Worm (Caenorhabditis elegans) whole organism, L2 larva: Measurements from ENCODE around the gene B0303.7.

Experiments used
- C34F6.9 ChIP-seq: fragments of 150-350 bp; optimal IDR thresholded peaks from 2 replicates; lab custom pipeline; 2014; ENCODE audit warnings: missing biosample characterization, missing genetic modification characterization
- F13H6.1 ChIP-seq: sonication (generic microtip); optimal IDR thresholded peaks from 2 replicates; lab custom pipeline; 2016; ENCODE audit warnings: missing genetic modification characterization, missing compliant biosample characterization
- R02D3.7 ChIP-seq: fragments of 150-350 bp; optimal IDR thresholded peaks from 2 replicates; lab custom pipeline; 2014; ENCODE audit warnings: missing biosample characterization, missing genetic modification characterization
- Y55F3AM.14 ChIP-seq: fragments of 200-800 bp; sonication (Bioruptor generic); optimal IDR thresholded peaks from 2 replicates; lab custom pipeline; 2018; ENCODE audit warnings: mild to moderate bottlenecking, missing genetic modification characterization, missing compliant biosample characterization
- alr-1 ChIP-seq: fragments of 150-350 bp; optimal IDR thresholded peaks from 2 replicates; lab custom pipeline; 2014; ENCODE audit warnings: missing biosample characterization, missing genetic modification characterization
- aly-2 ChIP-seq: fragments of 150-350 bp; optimal IDR thresholded peaks from 2 replicates; lab custom pipeline; 2014; ENCODE audit warnings: missing biosample characterization, missing genetic modification characterization
- ama-1 ChIP-seq: fragments of 150-350 bp; optimal IDR thresholded peaks from 2 replicates; lab custom pipeline; 2018; ENCODE audit warnings: inconsistent platforms
- blmp-1 ChIP-seq: sonication (generic microtip); optimal IDR thresholded peaks from 2 replicates; lab custom pipeline; 2017; ENCODE audit warnings: missing genetic modification characterization, mild to moderate bottlenecking, missing compliant biosample characterization, antibody characterized with exemption, moderate library complexity; ENCODE audit not compliant: insufficient read depth
- ceh-16 ChIP-seq: fragments of 150-350 bp; optimal IDR thresholded peaks from 2 replicates; lab custom pipeline; 2014; ENCODE audit warnings: missing biosample characterization, missing genetic modification characterization
- ceh-82 ChIP-seq: fragments of 150-350 bp; optimal IDR thresholded peaks from 2 replicates; lab custom pipeline; 2014; ENCODE audit warnings: missing biosample characterization, missing genetic modification characterization
- crh-2 ChIP-seq: sonication (generic microtip); optimal IDR thresholded peaks from 2 replicates; lab custom pipeline; 2017; ENCODE audit warnings: missing biosample characterization, missing genetic modification characterization
- dmd-4 ChIP-seq: sonication (generic microtip); optimal IDR thresholded peaks from 2 replicates; lab custom pipeline; 2017; ENCODE audit warnings: missing biosample characterization, missing genetic modification characterization
- egl-27 ChIP-seq: sonication (generic microtip); optimal IDR thresholded peaks from 3 replicates; lab custom pipeline; 2017; ENCODE audit warnings: missing biosample characterization, missing genetic modification reagents, missing genetic modification characterization
- elt-1 ChIP-seq: fragments of 150-350 bp; optimal IDR thresholded peaks from 2 replicates; lab custom pipeline; 2014; ENCODE audit warnings: missing biosample characterization, missing genetic modification characterization
- elt-3 ChIP-seq: sonication (generic microtip); optimal IDR thresholded peaks from 2 replicates; lab custom pipeline; 2017; ENCODE audit warnings: missing biosample characterization, missing genetic modification characterization
- fos-1 ChIP-seq: fragments of 150-350 bp; optimal IDR thresholded peaks from 2 replicates; lab custom pipeline; 2014; ENCODE audit warnings: missing biosample characterization, missing genetic modification characterization
- gmeb-1 ChIP-seq: fragments of 150-350 bp; optimal IDR thresholded peaks from 2 replicates; lab custom pipeline; 2014; ENCODE audit warnings: missing biosample characterization, missing genetic modification characterization
- lin-11 ChIP-seq: fragments of 150-350 bp; sonication (generic microtip); optimal IDR thresholded peaks from 2 replicates; lab custom pipeline; 2014; ENCODE audit warnings: missing biosample characterization, missing genetic modification characterization, inconsistent platforms, mixed read lengths
- lin-13 ChIP-seq: fragments of 150-350 bp; optimal IDR thresholded peaks from 2 replicates; lab custom pipeline; 2014; ENCODE audit warnings: missing biosample characterization, missing genetic modification reagents, missing genetic modification characterization
- lin-39 ChIP-seq: fragments of 150-350 bp; optimal IDR thresholded peaks from 2 replicates; lab custom pipeline; 2014; ENCODE audit warnings: missing biosample characterization, missing genetic modification reagents, missing genetic modification characterization
- lsy-2 ChIP-seq, 2 experiments: fragments of 150-350 bp in 1 of 2; sonication (generic microtip) in 1 of 2; optimal IDR thresholded peaks; 2 replicates each; lab custom pipeline; 2014 to 2017; ENCODE audit warnings: missing biosample characterization in 2 of 2, missing genetic modification characterization in 2 of 2
- mab-5 ChIP-seq: fragments of 150-350 bp; optimal IDR thresholded peaks from 2 replicates; lab custom pipeline; 2014; ENCODE audit warnings: missing biosample characterization, missing genetic modification characterization
- mbf-1 ChIP-seq: sonication (generic microtip); optimal IDR thresholded peaks from 2 replicates; lab custom pipeline; 2017; ENCODE audit warnings: missing biosample characterization, missing genetic modification characterization
- mdl-1 ChIP-seq, 2 experiments: fragments of 150-350 bp in 1 of 2; sonication (generic microtip) in 1 of 2; optimal IDR thresholded peaks; 2 replicates each; lab custom pipeline; 2017; ENCODE audit warnings: missing biosample characterization in 2 of 2, missing genetic modification characterization in 2 of 2
- nhr-10 ChIP-seq: sonication (generic microtip); optimal IDR thresholded peaks from 2 replicates; lab custom pipeline; 2017; ENCODE audit warnings: missing biosample characterization, missing genetic modification characterization
- nhr-11 ChIP-seq: fragments of 150-350 bp; optimal IDR thresholded peaks from 2 replicates; lab custom pipeline; 2014; ENCODE audit warnings: missing biosample characterization, missing genetic modification characterization
- nhr-12 ChIP-seq: fragments of 150-350 bp; optimal IDR thresholded peaks from 2 replicates; lab custom pipeline; 2014; ENCODE audit warnings: missing biosample characterization, missing genetic modification characterization
- nhr-129 ChIP-seq: fragments of 150-350 bp; optimal IDR thresholded peaks from 2 replicates; lab custom pipeline; 2014; ENCODE audit warnings: missing biosample characterization, missing genetic modification characterization
- nhr-21 ChIP-seq: fragments of 150-350 bp; optimal IDR thresholded peaks from 2 replicates; lab custom pipeline; 2014; ENCODE audit warnings: missing biosample characterization, missing genetic modification characterization
- nhr-23 ChIP-seq: fragments of 150-350 bp; optimal IDR thresholded peaks from 2 replicates; lab custom pipeline; 2014; ENCODE audit warnings: missing biosample characterization, missing genetic modification reagents, missing genetic modification characterization
- nhr-237 ChIP-seq: fragments of 150-350 bp; optimal IDR thresholded peaks from 2 replicates; lab custom pipeline; 2014; ENCODE audit warnings: missing biosample characterization, missing genetic modification characterization
- nhr-25 ChIP-seq: fragments of 150-350 bp; sonication (generic microtip); optimal IDR thresholded peaks from 3 replicates; lab custom pipeline; 2014; ENCODE audit warnings: missing biosample characterization, missing genetic modification characterization
- nhr-6 ChIP-seq: fragments of 150-350 bp; optimal IDR thresholded peaks from 2 replicates; lab custom pipeline; 2014; ENCODE audit warnings: missing biosample characterization, missing genetic modification characterization
- nhr-77 ChIP-seq: fragments of 150-350 bp; optimal IDR thresholded peaks from 2 replicates; lab custom pipeline; 2014; ENCODE audit warnings: missing biosample characterization, missing genetic modification characterization
- peb-1 ChIP-seq: fragments of 150-350 bp; optimal IDR thresholded peaks from 2 replicates; lab custom pipeline; 2014; ENCODE audit warnings: missing biosample characterization, missing genetic modification characterization
- sem-4 ChIP-seq: fragments of 150-350 bp; optimal IDR thresholded peaks from 2 replicates; lab custom pipeline; 2014; ENCODE audit warnings: missing biosample characterization, missing genetic modification reagents, missing genetic modification characterization
- skn-1 ChIP-seq: sonication (generic microtip); optimal IDR thresholded peaks from 2 replicates; lab custom pipeline; 2017; ENCODE audit warnings: missing biosample characterization, missing genetic modification characterization
- sma-3 ChIP-seq: sonication (generic microtip); optimal IDR thresholded peaks from 2 replicates; lab custom pipeline; 2016; ENCODE audit warnings: missing genetic modification reagents, missing genetic modification characterization, missing compliant biosample characterization
- sma-9 ChIP-seq, 2 experiments: fragments of 150-350 bp in 1 of 2; sonication (generic microtip) in 1 of 2; optimal IDR thresholded peaks; 2 replicates each; lab custom pipeline; 2014 to 2016; ENCODE audit warnings: missing genetic modification characterization in 2 of 2, mild to moderate bottlenecking in 1 of 2, missing biosample characterization in 1 of 2, missing compliant biosample characterization in 1 of 2, missing genetic modification reagents in 1 of 2, moderate library complexity in 1 of 2
- snpc-4 ChIP-seq: fragments of 150-350 bp; optimal IDR thresholded peaks from 2 replicates; lab custom pipeline; 2014; ENCODE audit warnings: missing biosample characterization, missing genetic modification characterization
- unc-39 ChIP-seq: fragments of 150-350 bp; optimal IDR thresholded peaks from 2 replicates; lab custom pipeline; 2014; ENCODE audit warnings: missing biosample characterization, missing genetic modification characterization
- unc-55 ChIP-seq: fragments of 150-350 bp; sonication (generic microtip); optimal IDR thresholded peaks from 3 replicates; lab custom pipeline; 2014; ENCODE audit warnings: missing biosample characterization, missing genetic modification reagents, missing genetic modification characterization
- unc-62 ChIP-seq: fragments of 150-350 bp; optimal IDR thresholded peaks from 2 replicates; lab custom pipeline; 2014; ENCODE audit warnings: missing biosample characterization, missing genetic modification reagents, missing genetic modification characterization
- ztf-1 ChIP-seq: fragments of 200-800 bp; sonication (Bioruptor generic); conservative IDR thresholded peaks from 2 replicates; pipeline ENCODE4 v1.3.6; 2022; ENCODE audit warnings: missing genetic modification characterization, missing compliant biosample characterization
- ztf-11 ChIP-seq: sonication (generic microtip); optimal IDR thresholded peaks from 2 replicates; lab custom pipeline; 2017; ENCODE audit warnings: missing biosample characterization, missing genetic modification characterization
- ztf-4 ChIP-seq: fragments of 150-350 bp; optimal IDR thresholded peaks from 2 replicates; lab custom pipeline; 2014; ENCODE audit warnings: missing biosample characterization, missing genetic modification characterization

The B0303.7 gene

ce11 chrIII:8739786-8740185 is 46.4 kb downstream of the B0303.7 start:
- TF ChIP-seq elt-1 (tag; lab: Kevin White, UChicago) = no peak
- TF ChIP-seq peb-1 (tag; lab: Kevin White, UChicago) = no peak
- no peak for TF ChIP-seq ztf-1
- TF ChIP-seq nhr-77 (tag; lab: Kevin White, UChicago) = no peak
- TF ChIP-seq mdl-1 (tag; optimal IDR thresholded peaks at IDR 0.05; lab: Kevin White, UChicago) = no peak
- no peak for TF ChIP-seq unc-62 (GFP tag; lab: Kevin White, UChicago)
- no peak for TF ChIP-seq nhr-10 (tag; lab: Kevin White, UChicago)
- peak; percentile 40 for TF ChIP-seq C34F6.9 (tag; lab: Kevin White, UChicago)
- TF ChIP-seq elt-3 (tag; lab: Kevin White, UChicago) = no peak
- no peak for TF ChIP-seq fos-1 (tag; lab: Kevin White, UChicago)
- TF ChIP-seq nhr-25 (tag; lab: Kevin White, UChicago) = no peak
- no peak for TF ChIP-seq ceh-16 (tag; lab: Kevin White, UChicago)
- TF ChIP-seq aly-2 (tag; lab: Kevin White, UChicago) = no peak
- no peak for TF ChIP-seq ama-1 (lab: Kevin White, UChicago)
- TF ChIP-seq dmd-4 (tag; lab: Kevin White, UChicago) = no peak
- no peak for TF ChIP-seq sem-4 (tag; lab: Kevin White, UChicago)
- TF ChIP-seq lin-39 = no peak
- TF ChIP-seq unc-39 (tag; lab: Kevin White, UChicago) = no peak
- no peak for TF ChIP-seq nhr-11 (tag; lab: Kevin White, UChicago)
- TF ChIP-seq nhr-129 (tag; lab: Kevin White, UChicago) = peak; percentile 68
- TF ChIP-seq ztf-4 (tag; lab: Kevin White, UChicago) = peak; percentile 32
- TF ChIP-seq nhr-6 (tag; lab: Kevin White, UChicago) = no peak
- TF ChIP-seq R02D3.7 (tag; lab: Kevin White, UChicago) = no peak
- TF ChIP-seq blmp-1 = no peak
- no peak for TF ChIP-seq gmeb-1 (tag; lab: Kevin White, UChicago)
- TF ChIP-seq lsy-2 (tag; optimal IDR thresholded peaks at IDR 0.05; lab: Kevin White, UChicago) = peak in 1 of 2 experiments; percentile 26
- TF ChIP-seq nhr-12 = no peak
- TF ChIP-seq nhr-21 (tag; lab: Kevin White, UChicago) = no peak
- no peak for TF ChIP-seq ztf-11
- no peak for TF ChIP-seq snpc-4
- no peak for TF ChIP-seq nhr-237 (tag; lab: Kevin White, UChicago)

DNA sequence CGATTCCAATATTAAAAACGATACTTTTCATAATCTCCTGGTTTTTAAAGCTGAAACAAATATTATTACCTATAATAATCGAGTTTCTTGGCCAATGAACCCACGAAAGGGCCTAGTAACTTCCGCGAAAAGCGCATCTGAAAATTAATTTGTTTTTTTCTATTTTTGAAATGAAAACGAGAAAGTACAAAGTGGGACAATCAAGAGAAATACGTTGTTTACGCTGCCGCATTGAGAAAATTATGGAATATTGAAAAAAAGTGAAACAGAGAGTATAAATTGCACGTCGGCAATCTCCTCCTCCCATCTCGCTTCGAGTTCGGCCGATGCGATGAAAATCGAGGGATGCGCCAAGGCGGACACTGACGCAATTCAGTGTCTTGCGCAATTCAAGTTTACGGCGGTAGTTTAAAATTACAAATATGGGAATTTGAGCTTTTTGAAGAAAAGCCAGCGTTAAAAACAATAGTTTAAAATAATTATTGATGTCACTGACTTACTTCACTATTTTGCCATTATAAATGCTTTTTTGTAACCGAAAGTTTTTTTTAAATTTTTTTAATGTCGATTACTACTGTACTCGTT is 47.9 kb downstream of the B0303.7 start, which contains the start of gene pdhk-2:
Gene pdhk-2 (minus strand): TSS at position 137 of the 585 bp plus-strand sequence.
- TF ChIP-seq nhr-10 (tag; lab: Kevin White, UChicago) (peak; percentile 75), fos-1 (tag; lab: Kevin White, UChicago) (peak; percentile 89), ztf-4 (tag; lab: Kevin White, UChicago) (peak; percentile 90), unc-62 (GFP tag; lab: Kevin White, UChicago) (peak; percentile 57), nhr-237 (tag; lab: Kevin White, UChicago) (no peak), unc-55 (GFP tag; lab: Kevin White, UChicago) (peak; percentile 99), crh-2 (tag; lab: Kevin White, UChicago) (peak; percentile 95), gmeb-1 (tag; lab: Kevin White, UChicago) (peak; percentile 99), lin-11 (tag; lab: Kevin White, UChicago) (peak; percentile 92), nhr-11 (tag; lab: Kevin White, UChicago) (no peak), nhr-6 (tag; lab: Kevin White, UChicago) (peak; percentile 75), dmd-4 (tag; lab: Kevin White, UChicago) (no peak), nhr-23 (no peak), mdl-1 (tag; optimal IDR thresholded peaks at IDR 0.05; lab: Kevin White, UChicago) (peak in 1 of 2 experiments; percentile 66), elt-1 (tag; lab: Kevin White, UChicago) (no peak), skn-1 (tag; lab: Kevin White, UChicago) (no peak), sma-9 (GFP tag; optimal IDR thresholded peaks at IDR 0.05; lab: Kevin White, UChicago) (peak; percentile 95), sma-9 (tag; optimal IDR thresholded peaks at IDR 0.05; lab: Kevin White, UChicago) (no peak), sma-3 (GFP tag; lab: Kevin White, UChicago) (peak; percentile 93), Y55F3AM.14 (GFP tag; lab: Kevin White, UChicago) (peak; percentile 65), lin-13 (GFP tag; lab: Kevin White, UChicago) (peak; percentile 92), nhr-77 (tag; lab: Kevin White, UChicago) (peak; percentile 85), nhr-129 (tag; lab: Kevin White, UChicago) (peak; percentile 92), nhr-21 (tag; lab: Kevin White, UChicago) (peak; percentile 89), peb-1 (tag; lab: Kevin White, UChicago) (no peak), ceh-82 (tag; lab: Kevin White, UChicago) (peak; percentile 77), C34F6.9 (tag; lab: Kevin White, UChicago) (peak; percentile 98), aly-2 (tag; lab: Kevin White, UChicago) (no peak), ztf-1 (no peak), snpc-4 (peak; percentile 61), unc-39 (tag; lab: Kevin White, UChicago) (no peak), ceh-16 (tag; lab: Kevin White, UChicago) (peak; percentile 92), elt-3 (tag; lab: Kevin White, UChicago) (no peak), nhr-25 (tag; lab: Kevin White, UChicago) (peak; percentile 93), blmp-1 (peak; percentile 47), R02D3.7 (tag; lab: Kevin White, UChicago) (peak; percentile 71), F13H6.1 (tag; lab: Kevin White, UChicago) (peak; percentile 94), lsy-2 (tag; optimal IDR thresholded peaks at IDR 0.05; lab: Kevin White, UChicago) (peak; percentile 92 to 96), egl-27 (tag; lab: Kevin White, UChicago) (peak; percentile 87), mbf-1 (tag; lab: Kevin White, UChicago) (no peak), alr-1 (tag; lab: Kevin White, UChicago) (no peak), nhr-12 (peak; percentile 8), lin-39 (no peak), mab-5 (peak; percentile 92)
